Fruit fly (Drosophila melanogaster) whole organism, wandering third instar larva: ENCODE data around the gene CG17141.

Experiments used
- Abd-B ChIP-seq: fragments of >200 bp; optimal IDR thresholded peaks from 2 replicates; lab custom pipeline; 2017; ENCODE audit warnings: missing biosample characterization, missing genetic modification characterization
- CG32264 ChIP-seq: fragments of 200-800 bp; sonication (Bioruptor generic); optimal IDR thresholded peaks from 2 replicates; lab custom pipeline; 2016; ENCODE audit warnings: missing biosample characterization, missing genetic modification characterization
- CG9705 ChIP-seq: fragments of 200-800 bp; sonication (Bioruptor generic); optimal IDR thresholded peaks from 2 replicates; lab custom pipeline; 2018; ENCODE audit warnings: missing biosample characterization, mild to moderate bottlenecking, missing genetic modification characterization
- CrebA ChIP-seq: fragments of 200-800 bp; sonication (Bioruptor generic); optimal IDR thresholded peaks from 2 replicates; lab custom pipeline; 2016; ENCODE audit warnings: missing biosample characterization, mild to moderate bottlenecking, missing genetic modification characterization, borderline replicate concordance
- Dfd ChIP-seq: fragments of >200 bp; optimal IDR thresholded peaks from 2 replicates; lab custom pipeline; 2017; ENCODE audit warnings: missing biosample characterization, missing genetic modification characterization
- Dif ChIP-seq: fragments of 200-275, 200-300 bp; sonication (Bioruptor generic); optimal IDR thresholded peaks from 2 replicates; lab custom pipeline; 2018; ENCODE audit warnings: missing biosample characterization, missing genetic modification characterization; ENCODE audit not compliant: partially characterized antibody
- GATAd ChIP-seq: sonication (Bioruptor generic); optimal IDR thresholded peaks from 2 replicates; lab custom pipeline; 2016; ENCODE audit warnings: missing biosample characterization, missing genetic modification characterization
- HLH106 ChIP-seq: fragments of 200-800 bp; optimal IDR thresholded peaks from 3 replicates; lab custom pipeline; 2019; ENCODE audit warnings: missing biosample characterization, mild to moderate bottlenecking, missing genetic modification characterization, moderate library complexity
- Hr83 ChIP-seq: fragments of 200-300 bp; sonication (Bioruptor generic); optimal IDR thresholded peaks from 2 replicates; lab custom pipeline; 2016; ENCODE audit warnings: missing biosample characterization, mild to moderate bottlenecking, missing genetic modification characterization, moderate library complexity; ENCODE audit not compliant: poor library complexity, severe bottlenecking
- Jra ChIP-seq: sonication (Bioruptor generic); optimal IDR thresholded peaks from 2 replicates; lab custom pipeline; 2016; ENCODE audit warnings: missing biosample characterization, missing genetic modification characterization
- Mio ChIP-seq: sonication (Bioruptor generic); optimal IDR thresholded peaks from 2 replicates; lab custom pipeline; 2016; ENCODE audit warnings: missing biosample characterization, missing genetic modification characterization
- Myc ChIP-seq: fragments of >200 bp; optimal IDR thresholded peaks from 2 replicates; lab custom pipeline; 2017
- N ChIP-seq: fragments of >200 bp; optimal IDR thresholded peaks from 2 replicates; lab custom pipeline; 2018; ENCODE audit warnings: missing biosample characterization, missing external identifiers, missing genetic modification characterization
- OdsH ChIP-seq: fragments of 200-800 bp; sonication (Bioruptor generic); optimal IDR thresholded peaks from 2 replicates; lab custom pipeline; 2016; ENCODE audit warnings: missing biosample characterization, mild to moderate bottlenecking, missing genetic modification characterization
- Rel ChIP-seq, 2 experiments: fragments of 200-800 bp; sonication (Bioruptor generic) in 1 of 2; optimal IDR thresholded peaks; 2 replicates in 1 of 2; 3 replicates in 1 of 2; lab custom pipeline; 2016 to 2019; ENCODE audit warnings: mild to moderate bottlenecking in 2 of 2, missing biosample characterization in 2 of 2, missing genetic modification characterization in 2 of 2, moderate library complexity in 1 of 2
- Vsx2 ChIP-seq: fragments of 200-300, 225-300 bp; sonication (Bioruptor generic); optimal IDR thresholded peaks from 2 replicates; lab custom pipeline; 2018; ENCODE audit warnings: missing biosample characterization, missing genetic modification characterization; ENCODE audit not compliant: partially characterized antibody
- brk ChIP-seq: fragments of 200-800 bp; sonication (Bioruptor generic); optimal IDR thresholded peaks from 2 replicates; lab custom pipeline; 2016; ENCODE audit warnings: missing biosample characterization, mild to moderate bottlenecking, missing genetic modification characterization
- dsf ChIP-seq: sonication (Bioruptor generic); optimal IDR thresholded peaks from 2 replicates; lab custom pipeline; 2016; ENCODE audit warnings: missing biosample characterization, missing genetic modification characterization, borderline replicate concordance
- ey ChIP-seq: fragments of 200-800 bp; sonication (Bioruptor generic); optimal IDR thresholded peaks from 2 replicates; lab custom pipeline; 2016; ENCODE audit warnings: missing biosample characterization, missing genetic modification characterization
- foxo ChIP-seq, 2 experiments: fragments of 200-800 bp; sonication (Bioruptor generic); optimal IDR thresholded peaks; 2 replicates in 1 of 2; 3 replicates in 1 of 2; lab custom pipeline; 2016 to 2017; ENCODE audit warnings: missing biosample characterization in 2 of 2, missing genetic modification characterization in 2 of 2
- fru ChIP-seq: fragments of 200-800 bp; sonication (Bioruptor generic); optimal IDR thresholded peaks from 3 replicates; lab custom pipeline; 2016; ENCODE audit warnings: missing biosample characterization, mild to moderate bottlenecking, missing genetic modification characterization
- h ChIP-seq: fragments of 200-800 bp; sonication (Bioruptor generic); optimal IDR thresholded peaks from 3 replicates; lab custom pipeline; 2016; ENCODE audit warnings: missing biosample characterization, mild to moderate bottlenecking, missing genetic modification characterization
- lola ChIP-seq: fragments of >200 bp; optimal IDR thresholded peaks from 2 replicates; lab custom pipeline; 2017; ENCODE audit warnings: missing biosample characterization, missing genetic modification characterization
- pan ChIP-seq: fragments of >200 bp; optimal IDR thresholded peaks from 2 replicates; lab custom pipeline; 2017
- psq ChIP-seq: fragments of 200-800 bp; sonication (Bioruptor generic); optimal IDR thresholded peaks from 3 replicates; lab custom pipeline; 2017; ENCODE audit warnings: missing biosample characterization, mild to moderate bottlenecking, missing genetic modification characterization, moderate library complexity
- rgr ChIP-seq: fragments of 200-800 bp; sonication (Bioruptor generic); optimal IDR thresholded peaks from 3 replicates; lab custom pipeline; 2016; ENCODE audit warnings: missing biosample characterization, mild to moderate bottlenecking, missing genetic modification characterization
- sage ChIP-seq: fragments of 200-800 bp; sonication (Bioruptor generic); optimal IDR thresholded peaks from 2 replicates; lab custom pipeline; 2016; ENCODE audit warnings: missing biosample characterization, mild to moderate bottlenecking, missing genetic modification characterization
- tai ChIP-seq: sonication (Bioruptor generic); optimal IDR thresholded peaks from 2 replicates; lab custom pipeline; 2016; ENCODE audit warnings: missing biosample characterization, missing genetic modification characterization
- woc ChIP-seq: sonication (Bioruptor generic); optimal IDR thresholded peaks from 2 replicates; lab custom pipeline; 2016; ENCODE audit warnings: missing biosample characterization, mild to moderate bottlenecking, missing genetic modification characterization

The CG17141 gene

dm6 chr3R:22770207-22770606 is 22.8 kb upstream of the CG17141 start, which contains the start of gene CG43093:
Gene CG43093, minus strand, starts transcription at chr3R:22770307.
- no peak for TF ChIP-seq sage (GFP tag; lab: Kevin White, UChicago)
- TF ChIP-seq Jra (GFP tag; lab: Kevin White, UChicago) = no peak
- no peak for TF ChIP-seq Dif (GFP tag; lab: Kevin White, UChicago)
- TF ChIP-seq, all 38 proteins: peak for 0

DNA sequence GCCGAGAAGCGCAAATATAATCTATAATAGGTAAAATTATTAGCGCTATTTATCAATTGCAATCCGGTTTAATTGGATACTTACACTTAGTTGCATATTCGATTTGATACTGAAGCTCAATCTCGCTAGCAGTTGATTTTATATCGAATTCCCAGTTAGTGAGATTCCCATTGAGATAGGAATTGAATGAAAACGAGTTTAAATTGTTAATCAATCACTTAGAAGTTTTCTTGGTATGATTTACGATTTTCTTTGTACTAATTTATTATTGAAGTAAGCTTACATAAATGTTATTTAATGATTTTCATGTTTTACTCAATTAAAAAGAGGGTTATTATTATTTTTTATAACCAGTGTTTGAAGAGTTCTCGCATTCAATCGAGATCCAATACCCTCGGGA is 22.2 kb upstream of the CG17141 start, which contains the start of gene CG43092:
Gene CG43092, minus strand, starts transcription at position 101 of the 400 bp plus-strand sequence.
- TF ChIP-seq GATAd (GFP tag; lab: Kevin White, UChicago) (no peak), tai (GFP tag; lab: Kevin White, UChicago) (no peak), foxo (GFP tag; optimal IDR thresholded peaks at IDR 0.05; lab: Kevin White, UChicago) (no peak), ey (GFP tag; lab: Kevin White, UChicago) (no peak), dsf (GFP tag; lab: Kevin White, UChicago) (no peak), Vsx2 (GFP tag; lab: Kevin White, UChicago) (no peak), woc (GFP tag; lab: Kevin White, UChicago) (no peak), CG9705 (GFP tag; lab: Kevin White, UChicago) (no peak), lola (GFP tag; lab: Kevin White, UChicago) (no peak), Dif (GFP tag; lab: Kevin White, UChicago) (no peak), sage (GFP tag; lab: Kevin White, UChicago) (no peak), N (no peak), HLH106 (tag; lab: Kevin White, UChicago) (no peak)
- TF ChIP-seq, all 38 proteins: peak for 0

- no peak for TF ChIP-seq HLH106 (tag; lab: Kevin White, UChicago)
- TF ChIP-seq Dif (GFP tag; lab: Kevin White, UChicago) = no peak
- no peak for TF ChIP-seq psq
- no peak for TF ChIP-seq Dfd (GFP tag; lab: Kevin White, UChicago)
- TF ChIP-seq CG32264 (GFP tag; lab: Kevin White, UChicago) = no peak
- no peak for TF ChIP-seq CrebA (GFP tag; lab: Kevin White, UChicago)
- TF ChIP-seq brk (GFP tag; lab: Kevin White, UChicago) = no peak
- TF ChIP-seq tai (GFP tag; lab: Kevin White, UChicago) = no peak
- no peak for TF ChIP-seq Abd-B (GFP tag; lab: Kevin White, UChicago)
- no peak for TF ChIP-seq Myc
- TF ChIP-seq fru (GFP tag; lab: Kevin White, UChicago) = no peak
- no peak for TF ChIP-seq rgr (GFP tag; lab: Kevin White, UChicago)
- no peak for TF ChIP-seq Rel (GFP tag; optimal IDR thresholded peaks at IDR 0.05; lab: Kevin White, UChicago)
- no peak for TF ChIP-seq Rel (tag; optimal IDR thresholded peaks at IDR 0.05; lab: Kevin White, UChicago)
- TF ChIP-seq h = no peak
- TF ChIP-seq CG9705 (GFP tag; lab: Kevin White, UChicago) = no peak
- no peak for TF ChIP-seq lola (GFP tag; lab: Kevin White, UChicago)
Observed at dm6 chr3R:22768633-22769032, 21.2 kb upstream of the CG17141 start, which contains the start of gene CG43091. Gene CG43091, minus strand, starts transcription at chr3R:22768733.

- TF ChIP-seq Abd-B (GFP tag; lab: Kevin White, UChicago) (no peak), Mio (no peak), brk (GFP tag; lab: Kevin White, UChicago) (no peak)
Observed at dm6 chr3R:22767599-22767998, 20.2 kb upstream of the CG17141 start, which contains the start of gene CG13841. Gene CG13841, minus strand, starts transcription at chr3R:22767699.

dm6 chr3R:22766072-22766471 is 18.7 kb upstream of the CG17141 start, which contains the start of gene Nepl15:
Gene Nepl15, minus strand, starts transcription at chr3R:22766172.
- TF ChIP-seq fru (GFP tag; lab: Kevin White, UChicago) (no peak), pan (lab: Kevin White, UChicago) (no peak), OdsH (GFP tag; lab: Kevin White, UChicago) (no peak), dsf (GFP tag; lab: Kevin White, UChicago) (no peak), Jra (GFP tag; lab: Kevin White, UChicago) (no peak), tai (GFP tag; lab: Kevin White, UChicago) (no peak), Hr83 (GFP tag; lab: Kevin White, UChicago) (no peak)
